Worm (Caenorhabditis elegans) whole organism, early embryonic: Measurements from ENCODE around the gene srh-233.

ENCODE experiments used
- B0310.2 ChIP-seq: sonication (generic microtip); optimal IDR thresholded peaks from 2 replicates; lab custom pipeline; 2016; ENCODE audit warnings: mild to moderate bottlenecking, missing genetic modification characterization, missing compliant biosample characterization
- F13C5.2 ChIP-seq: sonication (generic microtip); optimal IDR thresholded peaks from 2 replicates; lab custom pipeline; 2017; ENCODE audit warnings: mild to moderate bottlenecking, missing genetic modification characterization, inconsistent platforms, missing compliant biosample characterization
- ama-1 ChIP-seq: fragments of 150-350 bp; optimal IDR thresholded peaks from 2 replicates; lab custom pipeline; 2014
- ceh-13 ChIP-seq: fragments of 200-800 bp; sonication (Bioruptor generic); optimal IDR thresholded peaks from 2 replicates; lab custom pipeline; 2018; ENCODE audit warnings: mild to moderate bottlenecking, missing genetic modification characterization, missing compliant biosample characterization
- ceh-36 ChIP-seq: sonication (generic microtip); optimal IDR thresholded peaks from 2 replicates; lab custom pipeline; 2016; ENCODE audit warnings: missing genetic modification characterization, inconsistent platforms, missing compliant biosample characterization
- ets-7 ChIP-seq: sonication (generic microtip); optimal IDR thresholded peaks from 2 replicates; lab custom pipeline; 2016; ENCODE audit warnings: missing genotype, missing genetic modification characterization, missing compliant biosample characterization
- flt-1 ChIP-seq: fragments of 200-800 bp; sonication (Bioruptor generic); IDR thresholded peaks from 2 replicates; pipeline ENCODE4 v1.3.6; 2022; ENCODE audit warnings: missing genetic modification characterization, missing compliant biosample characterization
- hmbx-1 ChIP-seq: sonication (generic microtip); optimal IDR thresholded peaks from 2 replicates; lab custom pipeline; 2016; ENCODE audit warnings: mild to moderate bottlenecking, missing genetic modification characterization, missing compliant biosample characterization
- hmg-4 ChIP-seq: fragments of 200-800 bp; sonication (Bioruptor generic); optimal IDR thresholded peaks from 2 replicates; lab custom pipeline; 2018; ENCODE audit warnings: mild to moderate bottlenecking, missing genetic modification characterization, missing compliant biosample characterization
- hnd-1 ChIP-seq: sonication (generic microtip); optimal IDR thresholded peaks from 2 replicates; lab custom pipeline; 2016; ENCODE audit warnings: missing genetic modification characterization, missing compliant biosample characterization
- pes-1 ChIP-seq: fragments of 200-800 bp; sonication (Bioruptor generic); IDR thresholded peaks from 2 replicates; pipeline ENCODE4 v1.3.6; 2022; ENCODE audit warnings: missing genetic modification reagents, missing genetic modification characterization, missing compliant biosample characterization
- sea-1 ChIP-seq: fragments of 200-800 bp; sonication (Bioruptor generic); conservative IDR thresholded peaks from 2 replicates; pipeline ENCODE4 v1.3.6; 2022; ENCODE audit warnings: missing genetic modification characterization, missing compliant biosample characterization
- tbx-11 ChIP-seq: fragments of 200-800 bp; sonication (Bioruptor generic); IDR thresholded peaks from 2 replicates; pipeline ENCODE4 v1.3.6; 2022; ENCODE audit warnings: missing genetic modification characterization, missing compliant biosample characterization
- tra-4 ChIP-seq: sonication (generic microtip); optimal IDR thresholded peaks from 2 replicates; lab custom pipeline; 2017; ENCODE audit warnings: missing genetic modification characterization, missing compliant biosample characterization

DNA sequence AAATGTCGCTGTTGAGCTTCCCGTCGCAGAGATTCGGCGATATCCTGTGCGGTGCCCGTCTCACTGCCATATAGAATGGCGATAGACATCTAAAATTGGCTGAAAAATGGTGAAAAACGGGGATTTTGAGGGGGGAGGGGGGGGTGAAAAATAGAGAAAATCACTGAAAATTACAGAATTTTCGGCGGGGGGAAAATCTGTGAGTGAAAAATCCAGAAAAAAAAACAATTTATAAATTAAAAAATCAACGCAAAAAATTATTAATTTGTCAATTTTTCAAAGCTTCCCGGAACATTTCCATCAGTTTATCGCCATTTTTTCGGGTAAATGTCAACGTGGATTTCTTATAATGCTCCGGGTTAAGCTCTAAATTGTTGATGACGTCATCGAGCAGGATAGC is 38.5 kb downstream of the srh-233 start, which contains the start of gene fre-1:
- TF ChIP-seq ama-1 (lab: Kevin White, UChicago) = no peak
- no peak for TF ChIP-seq ets-7 (tag; lab: Kevin White, UChicago)
- no peak for TF ChIP-seq sea-1 (GFP tag; lab: Robert Waterston, UW)
- no peak for TF ChIP-seq B0310.2
- TF ChIP-seq ceh-36 (tag; lab: Kevin White, UChicago) = no peak
- no peak for TF ChIP-seq flt-1 (GFP tag; lab: Robert Waterston, UW)
- no peak for TF ChIP-seq F13C5.2 (tag; lab: Kevin White, UChicago)
- TF ChIP-seq tra-4 (tag; lab: Kevin White, UChicago) = no peak
- TF ChIP-seq hnd-1 (tag; lab: Kevin White, UChicago) = no peak
- TF ChIP-seq ceh-13 (GFP tag; lab: Kevin White, UChicago) = no peak
- TF ChIP-seq hmg-4 (GFP tag; lab: Kevin White, UChicago) = no peak
- TF ChIP-seq pes-1 (GFP tag; lab: Robert Waterston, UW) = no peak
- no peak for TF ChIP-seq tbx-11 (GFP tag; lab: Robert Waterston, UW)
- TF ChIP-seq hmbx-1 (tag; lab: Kevin White, UChicago) = no peak
